Worm (Caenorhabditis elegans): ENCODE measurements around the gene F43H9.4.

ce11 chrV:8010846-8011245 is 15.7 kb upstream of the F43H9.4 start, which contains the start of gene lmtr-2:
- TF ChIP-seq lin-13 (GFP tag; optimal IDR thresholded peaks at IDR 0.05) (no peak), elt-3 (tag; optimal IDR thresholded peaks at IDR 0.05) (no peak), ceh-82 (tag; optimal IDR thresholded peaks at IDR 0.05) (no peak), lsy-2 (tag; optimal IDR thresholded peaks at IDR 0.05) (no peak), nhr-237 (tag; optimal IDR thresholded peaks at IDR 0.05) (no peak), ZK546.5 (tag; optimal IDR thresholded peaks at IDR 0.05) (no peak)
